Fruit fly (Drosophila melanogaster) whole organism, embryonic: ENCODE data around the gene pnt.

Experiments
- Awh ChIP-seq: fragments of 200-800 bp; sonication (Bioruptor generic); IDR thresholded peaks from 2 replicates; pipeline ENCODE4, ENCODE4 v1.3.6; 2022; ENCODE audit warnings: missing biosample characterization, missing genetic modification characterization
- BEAF-32 ChIP-seq: fragments of 200-800 bp; sonication (Bioruptor generic); optimal IDR thresholded peaks from 3 replicates; lab custom pipeline; 2017; ENCODE audit warnings: missing biosample characterization, missing genetic modification characterization, mild to moderate bottlenecking, moderate library complexity, missing genetic modification reagents
- BtbVII ChIP-seq: fragments of 200-800 bp; sonication (Bioruptor generic); optimal IDR thresholded peaks from 3 replicates; lab custom pipeline; 2017; ENCODE audit warnings: missing biosample characterization, mild to moderate bottlenecking, missing genetic modification characterization
- CG10209 ChIP-seq: fragments of 200-800 bp; sonication (Bioruptor generic); optimal IDR thresholded peaks from 3 replicates; lab custom pipeline; 2017; ENCODE audit warnings: missing biosample characterization, mild to moderate bottlenecking, missing genetic modification characterization, missing genetic modification reagents
- CG11560 ChIP-seq: fragments of 200-800 bp; sonication (Bioruptor generic); IDR thresholded peaks from 3 replicates; pipeline ENCODE4 v1.3.6; 2022; ENCODE audit warnings: missing biosample characterization, missing genetic modification characterization
- CG12219 ChIP-seq: fragments of 200-800 bp; sonication (Bioruptor generic); optimal IDR thresholded peaks from 3 replicates; lab custom pipeline; 2018; ENCODE audit warnings: missing biosample characterization, mild to moderate bottlenecking, missing genetic modification characterization
- CG12659 ChIP-seq: fragments of 200-800 bp; sonication (Bioruptor generic); optimal IDR thresholded peaks from 3 replicates; lab custom pipeline; 2017; ENCODE audit warnings: mild to moderate bottlenecking, missing biosample characterization, missing genetic modification reagents, missing genetic modification characterization
- CG12942 ChIP-seq: fragments of 200-800 bp; sonication (Bioruptor generic); optimal IDR thresholded peaks from 3 replicates; lab custom pipeline; 2016; ENCODE audit warnings: missing biosample characterization, missing genetic modification characterization
- CG13296 ChIP-seq: fragments of 200-800 bp; sonication (Bioruptor generic); optimal IDR thresholded peaks from 3 replicates; lab custom pipeline; 2018; ENCODE audit warnings: missing biosample characterization, mild to moderate bottlenecking, missing genetic modification characterization
- CG14014 ChIP-seq: fragments of 200-800 bp; sonication (Bioruptor generic); IDR thresholded peaks from 2 replicates; pipeline ENCODE4 v1.3.6; 2022; ENCODE audit warnings: missing biosample characterization, missing genetic modification characterization
- CG1647 ChIP-seq: fragments of 200-800 bp; sonication (Bioruptor generic); optimal IDR thresholded peaks from 3 replicates; lab custom pipeline; 2016; ENCODE audit warnings: missing biosample characterization, missing genetic modification characterization
- CG16813 ChIP-seq: fragments of 200-800 bp; sonication (Bioruptor generic); IDR thresholded peaks from 3 replicates; pipeline ENCODE4 v1.3.6; 2022; ENCODE audit warnings: missing biosample characterization, missing genetic modification characterization; ENCODE audit not compliant: partially characterized antibody
- CG18619 ChIP-seq: fragments of 200-800 bp; sonication (Bioruptor generic); optimal IDR thresholded peaks from 3 replicates; lab custom pipeline; 2017; ENCODE audit warnings: missing biosample characterization, mild to moderate bottlenecking, missing genetic modification characterization
- CG3407 ChIP-seq: fragments of 200-800 bp; sonication (Bioruptor generic); optimal IDR thresholded peaks from 2 replicates; lab custom pipeline; 2018; ENCODE audit warnings: missing biosample characterization, mild to moderate bottlenecking, missing genetic modification characterization
- CG3726 ChIP-seq: fragments of 200-800 bp; sonication (Bioruptor generic); IDR thresholded peaks from 3 replicates; pipeline ENCODE4, ENCODE4 v1.3.6; 2022; ENCODE audit warnings: missing biosample characterization, missing genetic modification characterization
- CG7357 ChIP-seq: fragments of 200-800 bp; sonication (Bioruptor generic); IDR thresholded peaks from 3 replicates; pipeline ENCODE4 v1.3.6; 2022; ENCODE audit warnings: missing biosample characterization, missing genetic modification characterization
- CG8359 ChIP-seq: fragments of 200-800 bp; sonication (Bioruptor generic); optimal IDR thresholded peaks from 2 replicates; lab custom pipeline; 2017; ENCODE audit warnings: missing biosample characterization, mild to moderate bottlenecking, missing genetic modification characterization, borderline replicate concordance
- CG9437 ChIP-seq: fragments of 200-800 bp; sonication (Bioruptor generic); optimal IDR thresholded peaks from 2 replicates; lab custom pipeline; 2018; ENCODE audit warnings: missing biosample characterization, mild to moderate bottlenecking, missing genetic modification characterization
- CHES-1-like ChIP-seq: fragments of 200-800 bp; sonication (Bioruptor generic); optimal IDR thresholded peaks from 2 replicates; lab custom pipeline; 2016; ENCODE audit warnings: missing biosample characterization, missing genetic modification characterization
- Dip3 ChIP-seq: fragments of 200-800 bp; sonication (Bioruptor generic); optimal IDR thresholded peaks from 3 replicates; lab custom pipeline; 2016; ENCODE audit warnings: missing biosample characterization, missing genetic modification characterization
- HLH3B ChIP-seq: fragments of 200-800 bp; sonication (Bioruptor generic); IDR thresholded peaks from 2 replicates; pipeline ENCODE4 v1.3.6; 2022; ENCODE audit warnings: missing biosample characterization, missing genetic modification characterization
- Hr51 ChIP-seq, 2 experiments: fragments of 200-800 bp; sonication (Bioruptor generic); optimal IDR thresholded peaks; 2 replicates in 1 of 2; 3 replicates in 1 of 2; lab custom pipeline; 2016 to 2018; ENCODE audit warnings: missing biosample characterization in 2 of 2, missing genetic modification characterization in 2 of 2, mild to moderate bottlenecking in 1 of 2, moderate library complexity in 1 of 2
- Myb ChIP-seq: fragments of 200-800 bp; sonication (Bioruptor generic); optimal IDR thresholded peaks from 2 replicates; lab custom pipeline; 2016; ENCODE audit warnings: missing biosample characterization, missing genetic modification characterization
- Nf-YB ChIP-seq: fragments of 200-800 bp; sonication (Bioruptor generic); optimal IDR thresholded peaks from 3 replicates; lab custom pipeline; 2019; ENCODE audit warnings: missing biosample characterization, mild to moderate bottlenecking, missing genetic modification characterization, moderate library complexity
- Nf-YC ChIP-seq: fragments of 200-800 bp; optimal IDR thresholded peaks from 3 replicates; lab custom pipeline; 2019; ENCODE audit warnings: missing biosample characterization, mild to moderate bottlenecking, missing genetic modification characterization, moderate library complexity
- Oli ChIP-seq: fragments of 200-800 bp; sonication (Bioruptor generic); optimal IDR thresholded peaks from 2 replicates; lab custom pipeline; 2018; ENCODE audit warnings: missing biosample characterization, mild to moderate bottlenecking, missing genetic modification characterization, moderate library complexity
- Rfx ChIP-seq: fragments of 200-800 bp; sonication (Bioruptor generic); IDR thresholded peaks from 2 replicates; pipeline ENCODE4 v1.3.6; 2022; ENCODE audit warnings: missing biosample characterization, missing genetic modification characterization
- Side ChIP-seq: fragments of 200-800 bp; sonication (Bioruptor generic); optimal IDR thresholded peaks from 2 replicates; lab custom pipeline; 2016; ENCODE audit warnings: missing biosample characterization, missing genetic modification characterization
- ase ChIP-seq: fragments of 200-800 bp; sonication (Bioruptor generic); IDR thresholded peaks from 3 replicates; pipeline ENCODE4 v1.3.6; 2022; ENCODE audit warnings: missing biosample characterization, missing genetic modification characterization
- bab2 ChIP-seq: fragments of 200-800 bp; sonication (Bioruptor generic); optimal IDR thresholded peaks from 2 replicates; lab custom pipeline; 2016; ENCODE audit warnings: missing biosample characterization, missing genetic modification characterization
- bcd ChIP-seq: fragments of 200-800 bp; sonication (Bioruptor generic); optimal IDR thresholded peaks from 2 replicates; lab custom pipeline; 2017; ENCODE audit warnings: missing biosample characterization, mild to moderate bottlenecking, missing genetic modification characterization
- cas ChIP-seq: fragments of 200-800 bp; sonication (Bioruptor generic); IDR thresholded peaks from 2 replicates; pipeline ENCODE4 v1.3.6; 2022; ENCODE audit warnings: missing biosample characterization, missing genetic modification characterization
- cato ChIP-seq: fragments of 200-800 bp; sonication (Bioruptor generic); optimal IDR thresholded peaks from 2 replicates; lab custom pipeline; 2016; ENCODE audit warnings: missing biosample characterization, missing genetic modification characterization, borderline replicate concordance
- croc ChIP-seq: fragments of 200-800 bp; sonication (Bioruptor generic); conservative IDR thresholded peaks from 3 replicates; pipeline ENCODE4 v1.3.6; 2022; ENCODE audit warnings: missing biosample characterization, missing genetic modification characterization
- cwo ChIP-seq: fragments of 200-800 bp; sonication (Bioruptor generic); optimal IDR thresholded peaks from 3 replicates; lab custom pipeline; 2017; ENCODE audit warnings: missing biosample characterization, missing genetic modification characterization, mild to moderate bottlenecking, moderate library complexity, missing genetic modification reagents
- danr ChIP-seq: fragments of 200-800 bp; sonication (Bioruptor generic); IDR thresholded peaks from 2 replicates; pipeline ENCODE4 v1.3.6; 2022; ENCODE audit warnings: missing biosample characterization, missing genetic modification characterization
- dpn ChIP-seq, 2 experiments: fragments of 200-800 bp; sonication (Bioruptor generic); optimal IDR thresholded peaks; 3 replicates each; lab custom pipeline; 2016; ENCODE audit warnings: missing biosample characterization in 2 of 2, missing genetic modification characterization in 2 of 2
- kni ChIP-seq: fragments of 200-800 bp; sonication (Bioruptor generic); optimal IDR thresholded peaks from 3 replicates; lab custom pipeline; 2017; ENCODE audit warnings: mild to moderate bottlenecking, missing biosample characterization, missing genetic modification reagents, missing genetic modification characterization
- odd ChIP-seq: fragments of 200-800 bp; sonication (Bioruptor generic); optimal IDR thresholded peaks from 2 replicates; lab custom pipeline; 2017; ENCODE audit warnings: missing biosample characterization, mild to moderate bottlenecking, missing genetic modification characterization
- pan ChIP-seq, 4 experiments: fragments of >200 bp in 3 of 4; fragments of 200-800 bp in 1 of 4; sonication (Bioruptor generic) in 1 of 4; optimal IDR thresholded peaks in 3 of 4; IDR thresholded peaks in 1 of 4; 2 replicates each; pipeline versions ENCODE4 v1.3.6 to Lab custom; 2017 to 2022; ENCODE audit warnings: missing biosample characterization in 2 of 4, missing genetic modification characterization in 2 of 4, mixed read lengths in 1 of 4
- prd ChIP-seq, 3 experiments: fragments of >200 bp in 2 of 3; fragments of 200-800 bp in 1 of 3; sonication (Bioruptor generic) in 1 of 3; optimal IDR thresholded peaks in 2 of 3; IDR thresholded peaks in 1 of 3; 2 replicates in 2 of 3; 3 replicates in 1 of 3; pipeline versions ENCODE4 v1.3.6 to Lab custom; 2017 to 2022; ENCODE audit warnings: missing biosample characterization in 1 of 3, missing genetic modification characterization in 1 of 3
- rib ChIP-seq: fragments of 200-800 bp; sonication (Bioruptor generic); IDR thresholded peaks from 2 replicates; pipeline ENCODE4 v1.3.6; 2022; ENCODE audit warnings: missing biosample characterization, missing genetic modification characterization
- row ChIP-seq: fragments of 200-800 bp; sonication (Bioruptor generic); IDR thresholded peaks from 3 replicates; pipeline ENCODE4 v1.3.6; 2022; ENCODE audit warnings: missing biosample characterization, missing genetic modification characterization
- scrt ChIP-seq: fragments of 200-800 bp; sonication (Bioruptor generic); optimal IDR thresholded peaks from 2 replicates; lab custom pipeline; 2018; ENCODE audit warnings: missing biosample characterization, mild to moderate bottlenecking, missing genetic modification characterization, moderate library complexity
- seq ChIP-seq: fragments of 200-800 bp; sonication (Bioruptor generic); IDR thresholded peaks from 2 replicates; pipeline ENCODE4 v1.3.6; 2022; ENCODE audit warnings: missing biosample characterization, missing genetic modification characterization
- sqz ChIP-seq: fragments of 200-800 bp; sonication (Bioruptor generic); optimal IDR thresholded peaks from 3 replicates; lab custom pipeline; 2018; ENCODE audit warnings: missing biosample characterization, mild to moderate bottlenecking, missing genetic modification characterization
- vvl ChIP-seq: fragments of 200-800 bp; sonication (Bioruptor generic); IDR thresholded peaks from 2 replicates; pipeline ENCODE4 v1.3.6; 2022; ENCODE audit warnings: missing biosample characterization, missing genetic modification characterization
- zen2 ChIP-seq: fragments of 200-800 bp; sonication (Bioruptor generic); IDR thresholded peaks from 3 replicates; pipeline ENCODE4 v1.3.6; 2022; ENCODE audit warnings: missing biosample characterization, missing genetic modification characterization; ENCODE audit not compliant: partially characterized antibody
- zfh1 ChIP-seq: fragments of 200-800 bp; sonication (Bioruptor generic); IDR thresholded peaks from 3 replicates; pipeline ENCODE4 v1.3.6; 2022; ENCODE audit warnings: missing biosample characterization, missing genetic modification characterization

pnt gene

DNA sequence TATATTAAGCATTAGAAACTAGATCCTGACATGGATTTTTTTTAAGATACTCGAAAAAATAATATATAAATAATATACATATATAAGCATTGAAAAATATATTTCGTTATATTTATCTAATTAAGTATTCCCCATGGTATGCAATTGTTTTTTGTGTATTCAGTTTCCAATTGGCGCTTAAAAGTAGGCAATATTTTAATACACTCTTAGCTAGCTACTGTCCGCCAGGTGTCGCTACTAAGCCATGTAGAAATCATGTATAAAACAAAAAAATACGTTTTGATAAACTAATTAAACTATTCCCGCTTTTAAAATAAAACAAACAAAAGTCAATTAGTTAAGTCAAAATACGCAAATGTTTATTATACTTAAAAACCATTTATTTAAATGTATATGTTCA lies 14.7 kb downstream of the pnt start (continued):
- TF ChIP-seq CG3726 (GFP tag; lab: Robert Waterston, UW) (no peak), kni (GFP tag; lab: Kevin White, UChicago) (peak; percentile 12), CG12219 (GFP tag; lab: Kevin White, UChicago) (peak; percentile 63), row (GFP tag; lab: Robert Waterston, UW) (no peak), zen2 (GFP tag; lab: Robert Waterston, UW) (no peak), CG3407 (GFP tag; lab: Kevin White, UChicago) (no peak), Rfx (GFP tag; lab: Robert Waterston, UW) (peak; percentile 61), danr (no peak), cwo (no peak), CG7357 (GFP tag; lab: Robert Waterston, UW) (no peak), cato (GFP tag; lab: Kevin White, UChicago) (peak; percentile 20), CG8359 (GFP tag; lab: Kevin White, UChicago) (peak; percentile 43), ase (GFP tag; lab: Robert Waterston, UW) (peak; percentile 45; the same call in 1 of the 3 replicates), croc (GFP tag; lab: Robert Waterston, UW) (no peak), Oli (tag; lab: Kevin White, UChicago) (peak; percentile 7), Myb (GFP tag; lab: Kevin White, UChicago) (no peak), Dip3 (GFP tag; lab: Kevin White, UChicago) (no peak), Nf-YB (GFP tag; lab: Kevin White, UChicago) (peak; percentile 38), CG16813 (GFP tag; lab: Robert Waterston, UW) (peak; percentile 9; the same call in 1 of the 3 replicates), CG14014 (peak; percentile 36; the same call in 1 of the 2 replicates), HLH3B (GFP tag; lab: Robert Waterston, UW) (no peak), Side (GFP tag; lab: Kevin White, UChicago) (peak; percentile 19), cas (GFP tag; lab: Robert Waterston, UW) (no peak), dpn (GFP tag; optimal IDR thresholded peaks at IDR 0.05; lab: Kevin White, UChicago) (peak; percentile 21 to 60), bcd (peak; percentile 23), CG1647 (GFP tag; lab: Kevin White, UChicago) (peak; percentile 1), Nf-YC (peak; percentile 49), CG12942 (GFP tag; lab: Kevin White, UChicago) (peak; percentile 20), pan (optimal IDR thresholded peaks at IDR 0.05; lab: Kevin White, UChicago) (no peak), pan (GFP tag; optimal IDR thresholded peaks at IDR 0.05 in 1 of 2, IDR thresholded peaks at IDR 0.05 in 1 of 2) (peak in 1 of 2 experiments; percentile 11), Hr51 (GFP tag; optimal IDR thresholded peaks at IDR 0.05; lab: Kevin White, UChicago) (peak in 1 of 2 experiments; percentile 56), CG12659 (GFP tag; lab: Kevin White, UChicago) (peak; percentile 38), CG9437 (GFP tag; lab: Kevin White, UChicago) (peak; percentile 45), prd (optimal IDR thresholded peaks at IDR 0.05; lab: Kevin White, UChicago) (no peak), prd (GFP tag; IDR thresholded peaks at IDR 0.05; lab: Robert Waterston, UW) (no peak), odd (GFP tag; lab: Kevin White, UChicago) (peak; percentile 24), scrt (GFP tag; lab: Kevin White, UChicago) (peak; percentile 18), Awh (GFP tag; lab: Robert Waterston, UW) (no peak; the same call in 1 of the 2 replicates), CG18619 (GFP tag; lab: Kevin White, UChicago) (peak; percentile 50), CG10209 (GFP tag; lab: Kevin White, UChicago) (peak; percentile 48), CG13296 (GFP tag; lab: Kevin White, UChicago) (peak; percentile 45), bab2 (GFP tag; lab: Kevin White, UChicago) (no peak), zfh1 (no peak; the same call in 2 of the 3 replicates), CG11560 (no peak), CHES-1-like (GFP tag; lab: Kevin White, UChicago) (no peak), vvl (peak; percentile 68), seq (GFP tag; lab: Robert Waterston, UW) (no peak), rib (GFP tag; lab: Robert Waterston, UW) (no peak), BEAF-32 (GFP tag; lab: Kevin White, UChicago) (no peak), BtbVII (GFP tag; lab: Kevin White, UChicago) (peak; percentile 23), sqz (peak; percentile 52)
